Fruit fly (Drosophila melanogaster): ENCODE measurements around the gene CG9150.

The CG9150 gene

dm6 chr2L:6088371-6089365 is 20.3 kb upstream of the CG9150 start:
- TF ChIP-seq topi (GFP tag; optimal IDR thresholded peaks at IDR 0.05) (peak; percentile 17), CG6163 (GFP tag; IDR thresholded peaks at IDR 0.05) (peak; percentile 70), CG11294 (GFP tag; IDR thresholded peaks at IDR 0.05) (no peak), acj6 (GFP tag; optimal IDR thresholded peaks at IDR 0.05) (no peak), CG31627 (GFP tag; optimal IDR thresholded peaks at IDR 0.05) (peak; percentile 23), cyc (GFP tag; optimal IDR thresholded peaks at IDR 0.05) (no peak), fd85E (GFP tag; optimal IDR thresholded peaks at IDR 0.05) (no peak), CG1621 (tag; optimal IDR thresholded peaks at IDR 0.05) (peak; percentile 53), lz (GFP tag; optimal IDR thresholded peaks at IDR 0.05) (no peak), Ets21C (GFP tag; optimal IDR thresholded peaks at IDR 0.05) (no peak), CG6276 (GFP tag; optimal IDR thresholded peaks at IDR 0.05) (no peak), CG15336 (GFP tag; IDR thresholded peaks at IDR 0.05) (no peak), Sox15 (GFP tag; optimal IDR thresholded peaks at IDR 0.05) (no peak), spab (GFP tag; optimal IDR thresholded peaks at IDR 0.05) (no peak), CG11902 (GFP tag; optimal IDR thresholded peaks at IDR 0.05) (no peak), Hr4 (GFP tag; optimal IDR thresholded peaks at IDR 0.05) (no peak), Eip93F (GFP tag; optimal IDR thresholded peaks at IDR 0.05) (no peak), Lpt (GFP tag; optimal IDR thresholded peaks at IDR 0.05) (peak; percentile 21), Hr38 (GFP tag; optimal IDR thresholded peaks at IDR 0.05) (no peak), Ets96B (tag; optimal IDR thresholded peaks at IDR 0.05) (no peak), Smox (GFP tag; optimal IDR thresholded peaks at IDR 0.05) (no peak), dsx (GFP tag; optimal IDR thresholded peaks at IDR 0.05; ENCODE audit: poor library complexity, severe bottlenecking) (peak; percentile 80), CG9139 (GFP tag; optimal IDR thresholded peaks at IDR 0.05) (no peak), CG10631 (GFP tag; optimal IDR thresholded peaks at IDR 0.05) (no peak), CG8319 (GFP tag; optimal IDR thresholded peaks at IDR 0.05) (no peak), Eip75B (GFP tag; optimal IDR thresholded peaks at IDR 0.05) (peak; percentile 93), Sox14 (GFP tag; optimal IDR thresholded peaks at IDR 0.05) (peak; percentile 77), CG6808 (GFP tag; optimal IDR thresholded peaks at IDR 0.05) (no peak), CG3032 (tag; optimal IDR thresholded peaks at IDR 0.05) (no peak), CG3919 (GFP tag; optimal IDR thresholded peaks at IDR 0.05) (no peak), Hr39 (GFP tag; optimal IDR thresholded peaks at IDR 0.05) (no peak), CG8632 (GFP tag; optimal IDR thresholded peaks at IDR 0.05) (no peak), CG7368 (GFP tag; optimal IDR thresholded peaks at IDR 0.05) (no peak), CG34406 (GFP tag; optimal IDR thresholded peaks at IDR 0.05) (no peak), Eip78C (GFP tag) (peak; percentile 98), dac (GFP tag; optimal IDR thresholded peaks at IDR 0.05) (no peak), eg (GFP tag; IDR thresholded peaks at IDR 0.05) (peak; percentile 56; the same call in 2 of the 3 replicates), OdsH (GFP tag; optimal IDR thresholded peaks at IDR 0.05) (no peak), Met (GFP tag; optimal IDR thresholded peaks at IDR 0.05) (peak; percentile 100), CG6854 (GFP tag; optimal IDR thresholded peaks at IDR 0.05) (peak; percentile 72), svp (GFP tag) (peak; percentile 97), esn (GFP tag; optimal IDR thresholded peaks at IDR 0.05) (peak; percentile 32), Blimp-1 (GFP tag; optimal IDR thresholded peaks at IDR 0.05) (peak; percentile 99), CG6792 (GFP tag; optimal IDR thresholded peaks at IDR 0.05) (no peak), fd59A (GFP tag; optimal IDR thresholded peaks at IDR 0.05) (no peak), CG16779 (tag; optimal IDR thresholded peaks at IDR 0.05) (peak; percentile 66), CG8119 (GFP tag; IDR thresholded peaks at IDR 0.05) (0 out of 3 replicates have a peak, but pooled peaks have one; percentile 15), Sox102F (GFP tag; optimal IDR thresholded peaks at IDR 0.05) (peak; percentile 23), pdm3 (GFP tag; optimal IDR thresholded peaks at IDR 0.05) (no peak), achi (GFP tag; optimal IDR thresholded peaks at IDR 0.05) (no peak)

All from whole organism, prepupa.